Fruit fly (Drosophila melanogaster): Measurements from ENCODE around the gene hid.

Gene hid

DNA sequence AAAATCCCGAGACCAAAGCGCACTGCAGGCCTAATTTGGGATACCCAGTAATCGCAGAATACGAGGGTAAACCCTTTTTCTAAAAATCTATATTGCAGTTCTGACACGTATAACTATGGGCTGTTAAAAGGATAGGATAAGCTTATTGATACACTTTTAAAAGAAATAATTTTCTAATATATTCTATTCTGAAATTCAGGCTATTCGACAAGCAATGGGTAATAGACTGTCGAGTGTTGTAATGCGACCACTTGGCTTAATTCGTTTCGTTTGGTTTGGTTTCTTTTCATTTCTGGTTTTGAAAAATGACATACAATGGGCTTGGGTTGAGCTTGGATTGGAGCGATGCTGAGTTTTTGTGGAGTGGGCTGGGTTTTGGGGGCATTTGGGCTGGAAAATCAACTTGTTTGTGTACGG lies 26.8 kb upstream of the hid start (continued):
- TF ChIP-seq Sin3A (optimal IDR thresholded peaks at IDR 0.05) (no peak), CG11560 (tag; IDR thresholded peaks at IDR 0.05) (peak; percentile 69; the same call in 2 of the 3 replicates), tll (GFP tag; optimal IDR thresholded peaks at IDR 0.05) (no peak), Hr3 (GFP tag; optimal IDR thresholded peaks at IDR 0.05) (peak; percentile 74), Med (GFP tag) (peak; percentile 88), chm (GFP tag; IDR thresholded peaks at IDR 0.05) (peak; percentile 87), nerfin-1 (tag; optimal IDR thresholded peaks at IDR 0.05) (peak; percentile 43), danr (GFP tag; IDR thresholded peaks at IDR 0.05) (peak; percentile 86), Dbx (GFP tag; IDR thresholded peaks at IDR 0.05) (peak; percentile 73; the same call in 2 of the 3 replicates), Trl (optimal IDR thresholded peaks at IDR 0.05) (no peak), Trl (GFP tag; optimal IDR thresholded peaks at IDR 0.05) (peak; percentile 36), CG10654 (GFP tag; optimal IDR thresholded peaks at IDR 0.05) (peak; percentile 61), CG32532 (GFP tag; IDR thresholded peaks at IDR 0.05) (peak; percentile 78), CkIIα-i1 (GFP tag; IDR thresholded peaks at IDR 0.05) (0 out of 2 replicates have a peak, but pooled peaks have one; percentile 34), CG14710 (tag; optimal IDR thresholded peaks at IDR 0.05) (peak; percentile 55), Vsx1 (GFP tag; optimal IDR thresholded peaks at IDR 0.05) (peak; percentile 84), amos (GFP tag; IDR thresholded peaks at IDR 0.05; ENCODE audit: partially characterized antibody) (no peak), CHES-1-like (GFP tag; optimal IDR thresholded peaks at IDR 0.05) (no peak), CG13287 (GFP tag; IDR thresholded peaks at IDR 0.05; ENCODE audit: partially characterized antibody) (no peak), Lim3 (GFP tag; IDR thresholded peaks at IDR 0.05) (peak; percentile 84), CG1832 (GFP tag; optimal IDR thresholded peaks at IDR 0.05) (no peak), gro (GFP tag; optimal IDR thresholded peaks at IDR 0.05) (no peak), CG12104 (GFP tag; optimal IDR thresholded peaks at IDR 0.05) (peak; percentile 18), az2 (GFP tag; optimal IDR thresholded peaks at IDR 0.05) (peak; percentile 80), Spps (tag; optimal IDR thresholded peaks at IDR 0.05) (peak; percentile 45), unpg (GFP tag; optimal IDR thresholded peaks at IDR 0.05) (peak; percentile 84), Sry-β (GFP tag; optimal IDR thresholded peaks at IDR 0.05) (peak; percentile 16), TFAM (GFP tag; optimal IDR thresholded peaks at IDR 0.05) (no peak), dmrt99B (tag; optimal IDR thresholded peaks at IDR 0.05) (peak; percentile 86), CG6765 (GFP tag; optimal IDR thresholded peaks at IDR 0.05) (no peak), CG8924 (tag; optimal IDR thresholded peaks at IDR 0.05) (peak; percentile 77), CG43689 (GFP tag; IDR thresholded peaks at IDR 0.05) (peak; percentile 85), CG11696 (GFP tag; IDR thresholded peaks at IDR 0.05) (peak; percentile 83), Mrtf (GFP tag; IDR thresholded peaks at IDR 0.05) (peak; percentile 92), lmd (GFP tag; IDR thresholded peaks at IDR 0.05) (peak; percentile 93), CG5180 (GFP tag; optimal IDR thresholded peaks at IDR 0.05) (peak; percentile 52), Drgx (GFP tag; IDR thresholded peaks at IDR 0.05) (peak; percentile 93), her (GFP tag; optimal IDR thresholded peaks at IDR 0.05) (no peak), CG3407 (GFP tag; optimal IDR thresholded peaks at IDR 0.05) (peak; percentile 68), gem (tag; optimal IDR thresholded peaks at IDR 0.05) (peak; percentile 89), sob (GFP tag; IDR thresholded peaks at IDR 0.05) (peak; percentile 87), Awh (GFP tag; IDR thresholded peaks at IDR 0.05) (peak; percentile 94), E2f1 (GFP tag; IDR thresholded peaks at IDR 0.05) (peak; percentile 90), CG3726 (GFP tag; IDR thresholded peaks at IDR 0.05) (peak; percentile 83), CG17912 (GFP tag; optimal IDR thresholded peaks at IDR 0.05) (no peak), Aef1 (GFP tag; IDR thresholded peaks at IDR 0.05) (peak; percentile 92), CG9817 (tag; optimal IDR thresholded peaks at IDR 0.05) (peak; percentile 63), CG11723 (GFP tag; optimal IDR thresholded peaks at IDR 0.05) (peak; percentile 54), hth (optimal IDR thresholded peaks at IDR 0.05) (no peak), CG3065 (GFP tag; optimal IDR thresholded peaks at IDR 0.05) (peak; percentile 49), Eip74EF (GFP tag; optimal IDR thresholded peaks at IDR 0.05) (peak in 1 of 2 experiments; percentile 82), CG9876 (GFP tag; optimal IDR thresholded peaks at IDR 0.05) (no peak)

Data from whole organism, embryonic.